Fruit fly (Drosophila melanogaster) whole organism, wandering third instar larva: Measurements from ENCODE around the gene FucTC.
A peak's percentile ranks its signal among the peaks of the same experiment; 100 is the strongest.

Experiments used
- Abd-B ChIP-seq: fragments of >200 bp; optimal IDR thresholded peaks from 2 replicates; lab custom pipeline; 2017; ENCODE audit warnings: missing biosample characterization, missing genetic modification characterization
- Dfd ChIP-seq: fragments of >200 bp; optimal IDR thresholded peaks from 2 replicates; lab custom pipeline; 2017; ENCODE audit warnings: missing biosample characterization, missing genetic modification characterization
- Dif ChIP-seq: fragments of 200-275, 200-300 bp; sonication (Bioruptor generic); optimal IDR thresholded peaks from 2 replicates; lab custom pipeline; 2018; ENCODE audit warnings: missing biosample characterization, missing genetic modification characterization; ENCODE audit not compliant: partially characterized antibody
- GATAd ChIP-seq: sonication (Bioruptor generic); optimal IDR thresholded peaks from 2 replicates; lab custom pipeline; 2016; ENCODE audit warnings: missing biosample characterization, missing genetic modification characterization
- Hnf4 ChIP-seq: fragments of 200-800 bp; sonication (Bioruptor generic); optimal IDR thresholded peaks from 2 replicates; lab custom pipeline; 2016; ENCODE audit warnings: missing biosample characterization, mild to moderate bottlenecking, missing genetic modification characterization
- Hr78 ChIP-seq: fragments of >200 bp; optimal IDR thresholded peaks from 2 replicates; lab custom pipeline; 2017; ENCODE audit warnings: missing biosample characterization, missing genetic modification characterization
- Hr83 ChIP-seq: fragments of 200-300 bp; sonication (Bioruptor generic); optimal IDR thresholded peaks from 2 replicates; lab custom pipeline; 2016; ENCODE audit warnings: missing biosample characterization, mild to moderate bottlenecking, missing genetic modification characterization, moderate library complexity; ENCODE audit not compliant: poor library complexity, severe bottlenecking
- Jra ChIP-seq: sonication (Bioruptor generic); optimal IDR thresholded peaks from 2 replicates; lab custom pipeline; 2016; ENCODE audit warnings: missing biosample characterization, missing genetic modification characterization
- Mio ChIP-seq: sonication (Bioruptor generic); optimal IDR thresholded peaks from 2 replicates; lab custom pipeline; 2016; ENCODE audit warnings: missing biosample characterization, missing genetic modification characterization
- Myc ChIP-seq: fragments of >200 bp; optimal IDR thresholded peaks from 2 replicates; lab custom pipeline; 2017
- N ChIP-seq: fragments of >200 bp; optimal IDR thresholded peaks from 2 replicates; lab custom pipeline; 2018; ENCODE audit warnings: missing biosample characterization, missing external identifiers, missing genetic modification characterization
- OdsH ChIP-seq: fragments of 200-800 bp; sonication (Bioruptor generic); optimal IDR thresholded peaks from 2 replicates; lab custom pipeline; 2016; ENCODE audit warnings: missing biosample characterization, mild to moderate bottlenecking, missing genetic modification characterization
- Rel ChIP-seq, 2 experiments: fragments of 200-800 bp; sonication (Bioruptor generic) in 1 of 2; optimal IDR thresholded peaks; 2 replicates in 1 of 2; 3 replicates in 1 of 2; lab custom pipeline; 2016 to 2019; ENCODE audit warnings: mild to moderate bottlenecking in 2 of 2, missing biosample characterization in 2 of 2, missing genetic modification characterization in 2 of 2, moderate library complexity in 1 of 2
- Sp1 ChIP-seq: fragments of 200-800 bp; sonication (Bioruptor generic); optimal IDR thresholded peaks from 3 replicates; lab custom pipeline; 2019; ENCODE audit warnings: missing biosample characterization, mild to moderate bottlenecking, missing genetic modification characterization, moderate library complexity
- Vsx2 ChIP-seq: fragments of 200-300, 225-300 bp; sonication (Bioruptor generic); optimal IDR thresholded peaks from 2 replicates; lab custom pipeline; 2018; ENCODE audit warnings: missing biosample characterization, missing genetic modification characterization; ENCODE audit not compliant: partially characterized antibody
- br ChIP-seq: fragments of 200-800 bp; sonication (Bioruptor generic); optimal IDR thresholded peaks from 2 replicates; lab custom pipeline; 2016; ENCODE audit warnings: missing biosample characterization, missing genetic modification characterization
- dl ChIP-seq, 2 experiments: fragments of 175-275, 200-275 bp in 1 of 2; fragments of 200-275 bp in 1 of 2; sonication (Bioruptor generic); optimal IDR thresholded peaks; lab custom pipeline; 2018; ENCODE audit warnings: mild to moderate bottlenecking in 2 of 2, missing biosample characterization in 2 of 2, missing genetic modification characterization in 2 of 2, moderate library complexity in 2 of 2; ENCODE audit not compliant: partially characterized antibody in 2 of 2, insufficient read depth in 1 of 2
- dsf ChIP-seq: sonication (Bioruptor generic); optimal IDR thresholded peaks from 2 replicates; lab custom pipeline; 2016; ENCODE audit warnings: missing biosample characterization, missing genetic modification characterization, borderline replicate concordance
- foxo ChIP-seq, 2 experiments: fragments of 200-800 bp; sonication (Bioruptor generic); optimal IDR thresholded peaks; 2 replicates in 1 of 2; 3 replicates in 1 of 2; lab custom pipeline; 2016 to 2017; ENCODE audit warnings: missing biosample characterization in 2 of 2, missing genetic modification characterization in 2 of 2
- fru ChIP-seq: fragments of 200-800 bp; sonication (Bioruptor generic); optimal IDR thresholded peaks from 3 replicates; lab custom pipeline; 2016; ENCODE audit warnings: missing biosample characterization, mild to moderate bottlenecking, missing genetic modification characterization
- h ChIP-seq: fragments of 200-800 bp; sonication (Bioruptor generic); optimal IDR thresholded peaks from 3 replicates; lab custom pipeline; 2016; ENCODE audit warnings: missing biosample characterization, mild to moderate bottlenecking, missing genetic modification characterization
- jim ChIP-seq: fragments of 175-275, 200-325 bp; sonication (Bioruptor generic); optimal IDR thresholded peaks from 2 replicates; lab custom pipeline; 2016; ENCODE audit warnings: missing biosample characterization, mild to moderate bottlenecking, missing genetic modification characterization
- lola ChIP-seq: fragments of >200 bp; optimal IDR thresholded peaks from 2 replicates; lab custom pipeline; 2017; ENCODE audit warnings: missing biosample characterization, missing genetic modification characterization
- pan ChIP-seq: fragments of >200 bp; optimal IDR thresholded peaks from 2 replicates; lab custom pipeline; 2017
- psq ChIP-seq: fragments of 200-800 bp; sonication (Bioruptor generic); optimal IDR thresholded peaks from 3 replicates; lab custom pipeline; 2017; ENCODE audit warnings: missing biosample characterization, mild to moderate bottlenecking, missing genetic modification characterization, moderate library complexity
- rgr ChIP-seq: fragments of 200-800 bp; sonication (Bioruptor generic); optimal IDR thresholded peaks from 3 replicates; lab custom pipeline; 2016; ENCODE audit warnings: missing biosample characterization, mild to moderate bottlenecking, missing genetic modification characterization
- sage ChIP-seq: fragments of 200-800 bp; sonication (Bioruptor generic); optimal IDR thresholded peaks from 2 replicates; lab custom pipeline; 2016; ENCODE audit warnings: missing biosample characterization, mild to moderate bottlenecking, missing genetic modification characterization
- sv ChIP-seq: fragments of 200-800 bp; sonication (Bioruptor generic); optimal IDR thresholded peaks from 3 replicates; lab custom pipeline; 2016; ENCODE audit warnings: missing biosample characterization, missing genetic modification characterization
- tai ChIP-seq: sonication (Bioruptor generic); optimal IDR thresholded peaks from 2 replicates; lab custom pipeline; 2016; ENCODE audit warnings: missing biosample characterization, missing genetic modification characterization
- usp ChIP-seq: fragments of >200 bp; optimal IDR thresholded peaks from 2 replicates; lab custom pipeline; 2017; ENCODE audit warnings: missing biosample characterization, missing genetic modification characterization

FucTC gene

dm6 chrX:23011203-23011602 is at the start of gene FucTC:
TSS of gene FucTC (minus strand) at chrX:23011303.
- TF ChIP-seq fru (GFP tag; lab: Kevin White, UChicago) (no peak), GATAd (GFP tag; lab: Kevin White, UChicago) (no peak)

- TF ChIP-seq pan, result no peak
- no peak for TF ChIP-seq usp (GFP tag; lab: Kevin White, UChicago)
- TF ChIP-seq foxo (GFP tag; optimal IDR thresholded peaks at IDR 0.05; lab: Kevin White, UChicago), result no peak
- TF ChIP-seq dsf, result no peak
- TF ChIP-seq sage (GFP tag; lab: Kevin White, UChicago), result no peak
- no peak for TF ChIP-seq Hr78 (GFP tag; lab: Kevin White, UChicago)
- TF ChIP-seq N (GFP tag; lab: Kevin White, UChicago), result no peak
- no peak for TF ChIP-seq psq (GFP tag; lab: Kevin White, UChicago)
These were observed 24.7 kb upstream of the FucTC start, which contains the start of gene CG12061 for dm6 chrX:23035766-23036165. TSS of gene CG12061 (plus strand) at chrX:23036066.

dm6 chrX:23022598-23022997 is 11.5 kb upstream of the FucTC start, which contains the start of gene zyd:
TSS of gene zyd (plus strand) at chrX:23022898.
- no peak for TF ChIP-seq Mio (GFP tag; lab: Kevin White, UChicago)
- TF ChIP-seq Vsx2 (GFP tag; lab: Kevin White, UChicago), result no peak
- TF ChIP-seq dl (GFP tag; optimal IDR thresholded peaks at IDR 0.05; lab: Kevin White, UChicago; ENCODE audit: insufficient read depth in 1 of 2, partially characterized antibody in 2 of 2), result no peak
- no peak for TF ChIP-seq pan
- TF ChIP-seq N (GFP tag; lab: Kevin White, UChicago), result no peak
- TF ChIP-seq Rel (GFP tag; optimal IDR thresholded peaks at IDR 0.05; lab: Kevin White, UChicago), result no peak
- no peak for TF ChIP-seq Rel (tag; optimal IDR thresholded peaks at IDR 0.05; lab: Kevin White, UChicago)
- TF ChIP-seq usp (GFP tag; lab: Kevin White, UChicago), result no peak
- TF ChIP-seq rgr (GFP tag; lab: Kevin White, UChicago), result no peak
- TF ChIP-seq Jra (GFP tag; lab: Kevin White, UChicago), result no peak
- no peak for TF ChIP-seq Hr83 (GFP tag; lab: Kevin White, UChicago)
- TF ChIP-seq sv (GFP tag; lab: Kevin White, UChicago), result no peak
- no peak for TF ChIP-seq tai
- no peak for TF ChIP-seq Dfd (GFP tag; lab: Kevin White, UChicago)
- TF ChIP-seq br (GFP tag; lab: Kevin White, UChicago), result no peak
- no peak for TF ChIP-seq Abd-B (GFP tag; lab: Kevin White, UChicago)
- TF ChIP-seq Sp1 (GFP tag; lab: Kevin White, UChicago), result no peak
- TF ChIP-seq Dif, result no peak
- TF ChIP-seq, all 38 proteins: peak for 0

- TF ChIP-seq psq (GFP tag; lab: Kevin White, UChicago), result peak; percentile 22
- peak; percentile 13 for TF ChIP-seq GATAd (GFP tag; lab: Kevin White, UChicago)
- no peak for TF ChIP-seq sage (GFP tag; lab: Kevin White, UChicago)
- TF ChIP-seq h (GFP tag; lab: Kevin White, UChicago), result peak; percentile 53
- TF ChIP-seq rgr (GFP tag; lab: Kevin White, UChicago), result peak; percentile 3
- peak in 1 of 2 experiments; percentile 10 for TF ChIP-seq foxo (GFP tag; optimal IDR thresholded peaks at IDR 0.05; lab: Kevin White, UChicago)
- TF ChIP-seq Myc (lab: Kevin White, UChicago), result peak; percentile 14
- TF ChIP-seq fru (GFP tag; lab: Kevin White, UChicago), result peak; percentile 12
- TF ChIP-seq OdsH (GFP tag; lab: Kevin White, UChicago), result no peak
- TF ChIP-seq Jra (GFP tag; lab: Kevin White, UChicago), result peak; percentile 42
- TF ChIP-seq lola, result no peak
- TF ChIP-seq Sp1 (GFP tag; lab: Kevin White, UChicago), result no peak
- no peak for TF ChIP-seq Rel (GFP tag; optimal IDR thresholded peaks at IDR 0.05; lab: Kevin White, UChicago)
- TF ChIP-seq Rel (tag; optimal IDR thresholded peaks at IDR 0.05; lab: Kevin White, UChicago), result peak; percentile 20
- peak; percentile 63 for TF ChIP-seq Hnf4 (GFP tag; lab: Kevin White, UChicago)
- peak; percentile 53 for TF ChIP-seq tai
These were observed 2.1 kb upstream of the FucTC start, which contains the start of the genes Rab21 and Coa7 for dm6 chrX:23013208-23013607. TSS of gene Rab21 (minus strand) at chrX:23013409. TSS of gene Coa7 (plus strand) at chrX:23013495.

- TF ChIP-seq OdsH (GFP tag; lab: Kevin White, UChicago) (no peak), lola (no peak), psq (GFP tag; lab: Kevin White, UChicago) (no peak), usp (GFP tag; lab: Kevin White, UChicago) (no peak), jim (GFP tag; lab: Kevin White, UChicago) (no peak), sv (GFP tag; lab: Kevin White, UChicago) (no peak), Sp1 (GFP tag; lab: Kevin White, UChicago) (no peak), GATAd (GFP tag; lab: Kevin White, UChicago) (no peak), rgr (GFP tag; lab: Kevin White, UChicago) (no peak)
These were observed 756 bp upstream of the FucTC start for dm6 chrX:23011859-23012258.
